Fruit fly (Drosophila melanogaster): ENCODE data around the gene CG42327.

Gene CG42327

dm6 chr3R:11656614-11657216 is 766 bp downstream of the CG42327 start (continued):
- peak; percentile 96 for TF ChIP-seq CG33213 (GFP tag; optimal IDR thresholded peaks at IDR 0.05)
- TF ChIP-seq Doc3 (GFP tag; IDR thresholded peaks at IDR 0.05; ENCODE audit: partially characterized antibody), result 0 out of 3 replicates have a peak, but pooled peaks have one; percentile 13
- peak; percentile 68 for TF ChIP-seq TFAM (GFP tag; optimal IDR thresholded peaks at IDR 0.05)
- TF ChIP-seq Chrac-16 (GFP tag; optimal IDR thresholded peaks at IDR 0.05), result peak; percentile 96
- TF ChIP-seq CG5180 (GFP tag; optimal IDR thresholded peaks at IDR 0.05), result peak; percentile 82
- peak; percentile 97 for TF ChIP-seq Hsf (GFP tag; optimal IDR thresholded peaks at IDR 0.05)
- peak; percentile 95 for TF ChIP-seq CG10209 (GFP tag; optimal IDR thresholded peaks at IDR 0.05)
- TF ChIP-seq CG11723 (GFP tag; optimal IDR thresholded peaks at IDR 0.05), result peak; percentile 91
- peak; percentile 92 for TF ChIP-seq CG12104 (GFP tag; optimal IDR thresholded peaks at IDR 0.05)
- peak; percentile 98 for TF ChIP-seq CG2678 (tag; optimal IDR thresholded peaks at IDR 0.05)
- peak; percentile 91 for TF ChIP-seq Abd-B (GFP tag; optimal IDR thresholded peaks at IDR 0.05)
- peak; percentile 87 for TF ChIP-seq emc (GFP tag; optimal IDR thresholded peaks at IDR 0.05)
- peak; percentile 92 for TF ChIP-seq CG6765 (GFP tag; optimal IDR thresholded peaks at IDR 0.05)
- TF ChIP-seq Hmx (GFP tag; optimal IDR thresholded peaks at IDR 0.05), result peak; percentile 85
- peak; percentile 96 for TF ChIP-seq caup (GFP tag; optimal IDR thresholded peaks at IDR 0.05; ENCODE audit: severe bottlenecking)
- no peak for TF ChIP-seq sna (GFP tag; IDR thresholded peaks at IDR 0.05; ENCODE audit: partially characterized antibody)
- peak; percentile 96 for TF ChIP-seq grau (tag; optimal IDR thresholded peaks at IDR 0.05)
- peak; percentile 94 for TF ChIP-seq CG17612 (GFP tag; IDR thresholded peaks at IDR 0.05)
- TF ChIP-seq HLHmδ (GFP tag; optimal IDR thresholded peaks at IDR 0.05), result no peak
- peak; percentile 95 for TF ChIP-seq CG7556 (GFP tag; optimal IDR thresholded peaks at IDR 0.05)
- no peak for TF ChIP-seq tll (GFP tag; optimal IDR thresholded peaks at IDR 0.05)
- TF ChIP-seq CG11398 (GFP tag; optimal IDR thresholded peaks at IDR 0.05), result peak; percentile 83
- TF ChIP-seq ash1 (GFP tag; optimal IDR thresholded peaks at IDR 0.05), result peak; percentile 84
- peak; percentile 93 for TF ChIP-seq maf-S (GFP tag; optimal IDR thresholded peaks at IDR 0.05)
- TF ChIP-seq CG6689 (GFP tag; IDR thresholded peaks at IDR 0.05), result peak; percentile 96
- peak; percentile 96 for TF ChIP-seq CG17829 (tag; optimal IDR thresholded peaks at IDR 0.05)
- peak; percentile 94 for TF ChIP-seq phol (tag; optimal IDR thresholded peaks at IDR 0.05)
- TF ChIP-seq CG10147 (GFP tag; optimal IDR thresholded peaks at IDR 0.05), result peak; percentile 96
- peak; percentile 76 for TF ChIP-seq CG4328 (GFP tag; optimal IDR thresholded peaks at IDR 0.05)
- peak; percentile 93 for TF ChIP-seq CG9215 (GFP tag; IDR thresholded peaks at IDR 0.05)
- TF ChIP-seq pho (GFP tag; optimal IDR thresholded peaks at IDR 0.05), result peak; percentile 96
- TF ChIP-seq fd64A (GFP tag; optimal IDR thresholded peaks at IDR 0.05), result peak; percentile 92
- TF ChIP-seq B-H2 (GFP tag; optimal IDR thresholded peaks at IDR 0.05), result peak; percentile 71
- TF ChIP-seq Sin3A (optimal IDR thresholded peaks at IDR 0.05), result no peak
- TF ChIP-seq eyg (GFP tag; optimal IDR thresholded peaks at IDR 0.05), result peak; percentile 88
- no peak for TF ChIP-seq Bgb (GFP tag; IDR thresholded peaks at IDR 0.05; ENCODE audit: partially characterized antibody)
- TF ChIP-seq chm (GFP tag; IDR thresholded peaks at IDR 0.05), result peak; percentile 98
- peak; percentile 94 for TF ChIP-seq salm (tag; optimal IDR thresholded peaks at IDR 0.05)
- TF ChIP-seq sima (GFP tag; optimal IDR thresholded peaks at IDR 0.05), result peak; percentile 74
- no peak for TF ChIP-seq vnd (GFP tag; IDR thresholded peaks at IDR 0.05; ENCODE audit: partially characterized antibody)
- peak; percentile 71; the same call in 1 of the 2 replicates for TF ChIP-seq dan (GFP tag; IDR thresholded peaks at IDR 0.05)
- peak; percentile 85 for TF ChIP-seq CG11560 (tag; IDR thresholded peaks at IDR 0.05)
- TF ChIP-seq Doc2 (GFP tag; IDR thresholded peaks at IDR 0.05), result peak; percentile 82
- no peak for TF ChIP-seq CG2129 (GFP tag; IDR thresholded peaks at IDR 0.05; ENCODE audit: partially characterized antibody)
- peak; percentile 97 for TF ChIP-seq H2.0 (GFP tag; IDR thresholded peaks at IDR 0.05)
- no peak for TF ChIP-seq br (optimal IDR thresholded peaks at IDR 0.05)
- TF ChIP-seq gcm (GFP tag; optimal IDR thresholded peaks at IDR 0.05), result peak; percentile 95
- peak; percentile 93 for TF ChIP-seq CG5245 (GFP tag; optimal IDR thresholded peaks at IDR 0.05)
- TF ChIP-seq trem (tag; optimal IDR thresholded peaks at IDR 0.05), result peak; percentile 92
- peak; percentile 90 for TF ChIP-seq zen (tag; optimal IDR thresholded peaks at IDR 0.05)
